Worm (Caenorhabditis elegans): ENCODE data around the gene cogc-4.

cogc-4 gene

ce11 chrII:1372138-1372537, 31.1 kb upstream of the cogc-4 start:
- TF ChIP-seq ham-2 (GFP tag; optimal IDR thresholded peaks at IDR 0.05) (no peak), snpc-4 (tag; optimal IDR thresholded peaks at IDR 0.05) (no peak)

DNA sequence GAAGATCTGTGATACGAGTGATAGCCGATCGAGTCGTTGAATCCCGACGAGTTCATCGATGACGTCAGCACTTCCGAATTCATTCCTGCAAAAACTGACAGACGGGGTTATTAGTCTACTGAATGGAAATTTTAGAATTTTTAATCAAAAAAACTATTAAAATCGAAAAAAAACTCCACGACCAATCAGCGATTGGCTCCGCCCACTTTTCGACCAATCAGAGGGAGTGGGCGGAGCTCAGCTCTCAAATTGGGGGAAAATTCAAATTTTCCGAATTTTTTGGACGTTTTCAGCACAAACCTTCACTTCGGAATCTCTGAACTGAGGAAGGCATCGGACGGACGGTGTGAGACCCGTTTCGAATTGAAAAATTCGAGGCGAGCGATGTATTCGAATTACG, 30.3 kb upstream of the cogc-4 start:
- TF ChIP-seq unc-39 (tag; optimal IDR thresholded peaks at IDR 0.05) (no peak), ces-1 (GFP tag; optimal IDR thresholded peaks at IDR 0.05) (no peak), unc-62 (GFP tag; optimal IDR thresholded peaks at IDR 0.05) (no peak), flh-1 (GFP tag; optimal IDR thresholded peaks at IDR 0.05) (no peak), drap-1 (GFP tag; optimal IDR thresholded peaks at IDR 0.05) (no peak), M03D4.4 (tag; optimal IDR thresholded peaks at IDR 0.05) (no peak), lin-13 (tag; optimal IDR thresholded peaks at IDR 0.05) (no peak), elt-1 (tag; optimal IDR thresholded peaks at IDR 0.05; ENCODE audit: borderline replicate concordance, insufficient read depth) (no peak), ham-2 (GFP tag; optimal IDR thresholded peaks at IDR 0.05) (no peak), lsy-2 (tag; optimal IDR thresholded peaks at IDR 0.05) (no peak), tbx-8 (GFP tag; optimal IDR thresholded peaks at IDR 0.05) (no peak), nhr-12 (tag; optimal IDR thresholded peaks at IDR 0.05) (no peak), ztf-11 (tag; optimal IDR thresholded peaks at IDR 0.05) (no peak), mls-2 (tag; optimal IDR thresholded peaks at IDR 0.05) (no peak), ceh-39 (tag; optimal IDR thresholded peaks at IDR 0.05) (no peak), ceh-43 (GFP tag; optimal IDR thresholded peaks at IDR 0.05) (no peak)

- no peak for TF ChIP-seq mab-5 (tag; optimal IDR thresholded peaks at IDR 0.05)
- no peak for TF ChIP-seq snpc-4 (tag; optimal IDR thresholded peaks at IDR 0.05)
- no peak for TF ChIP-seq nhr-12 (tag; optimal IDR thresholded peaks at IDR 0.05)
- TF ChIP-seq blmp-1 (tag; optimal IDR thresholded peaks at IDR 0.05) = no peak
- no peak for TF ChIP-seq lin-13 (tag; optimal IDR thresholded peaks at IDR 0.05)
- no peak for TF ChIP-seq M03D4.4 (tag; optimal IDR thresholded peaks at IDR 0.05)
- TF ChIP-seq pha-4 (tag; optimal IDR thresholded peaks at IDR 0.05) = no peak
- no peak for TF ChIP-seq drap-1 (GFP tag; optimal IDR thresholded peaks at IDR 0.05)
- no peak for TF ChIP-seq ceh-43 (GFP tag; optimal IDR thresholded peaks at IDR 0.05)
- no peak for TF ChIP-seq cnd-1 (tag; optimal IDR thresholded peaks at IDR 0.05)
Measured at ce11 chrII:1374486-1374885, 28.8 kb upstream of the cogc-4 start.

DNA sequence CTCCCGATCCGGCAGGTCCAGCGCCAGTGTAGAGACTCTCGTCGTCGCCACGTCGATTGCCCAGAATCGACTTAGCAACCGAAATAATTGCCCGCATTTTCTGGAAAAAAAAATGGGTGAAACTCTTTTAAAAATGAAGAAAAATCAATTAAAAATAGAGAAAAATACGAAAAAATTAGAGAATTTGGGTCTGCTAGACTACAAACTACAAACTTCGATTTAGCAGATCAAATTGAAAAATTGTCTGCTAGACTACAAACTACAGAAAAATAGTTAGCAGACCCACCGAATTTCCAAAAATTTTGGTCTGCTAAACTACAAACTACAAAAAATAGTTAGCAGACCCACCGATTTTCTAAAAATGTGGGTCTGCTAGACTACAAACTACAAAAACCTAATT, 28.4 kb upstream of the cogc-4 start, which contains the start of gene rog-1:
TSS of gene rog-1 (minus strand) at position 101 of the 400 bp plus-strand sequence.
- TF ChIP-seq flh-1 (GFP tag; optimal IDR thresholded peaks at IDR 0.05) (no peak), snpc-4 (tag; optimal IDR thresholded peaks at IDR 0.05) (no peak), unc-62 (GFP tag; optimal IDR thresholded peaks at IDR 0.05) (no peak), elt-1 (tag; optimal IDR thresholded peaks at IDR 0.05; ENCODE audit: borderline replicate concordance, insufficient read depth) (no peak), mab-5 (tag; optimal IDR thresholded peaks at IDR 0.05) (no peak), cnd-1 (tag; optimal IDR thresholded peaks at IDR 0.05) (no peak), nhr-12 (tag; optimal IDR thresholded peaks at IDR 0.05) (no peak), M03D4.4 (tag; optimal IDR thresholded peaks at IDR 0.05) (no peak), blmp-1 (tag; optimal IDR thresholded peaks at IDR 0.05) (no peak), nhr-28 (tag; optimal IDR thresholded peaks at IDR 0.05) (no peak), tbx-8 (GFP tag; optimal IDR thresholded peaks at IDR 0.05) (no peak), mep-1 (tag; optimal IDR thresholded peaks at IDR 0.05) (no peak), sptf-1 (tag; optimal IDR thresholded peaks at IDR 0.05) (no peak)

DNA sequence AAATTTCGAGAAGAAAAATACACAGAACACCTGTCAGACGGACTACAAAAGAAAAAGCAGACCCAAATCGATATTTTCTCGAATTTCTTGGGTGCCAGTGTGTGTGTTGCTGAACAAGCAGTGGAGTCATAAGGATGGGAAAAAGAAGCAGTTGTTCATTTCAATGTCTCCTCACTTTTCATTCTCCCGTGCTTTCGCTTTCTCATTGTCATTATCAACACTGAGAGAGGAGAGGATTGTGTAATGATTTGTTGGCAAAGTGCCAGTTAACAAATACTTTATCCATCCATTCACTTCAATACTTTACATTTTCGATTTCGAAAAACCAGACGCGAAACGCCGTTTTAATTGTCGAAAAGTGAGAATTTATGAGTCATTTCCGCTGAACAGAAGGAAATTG, 27.6 kb upstream of the cogc-4 start:
- TF ChIP-seq sem-2 (GFP tag; optimal IDR thresholded peaks at IDR 0.05) (no peak), unc-120 (tag; optimal IDR thresholded peaks at IDR 0.05; ENCODE audit: poor library complexity, severe bottlenecking) (peak; percentile 43), unc-62 (GFP tag; optimal IDR thresholded peaks at IDR 0.05) (peak; percentile 26), hlh-1 (tag; optimal IDR thresholded peaks at IDR 0.05) (peak; percentile 95), ceh-83 (GFP tag; optimal IDR thresholded peaks at IDR 0.05) (no peak)

ce11 chrII:1376795-1377194, 26.4 kb upstream of the cogc-4 start:
- TF ChIP-seq unc-62 (GFP tag; optimal IDR thresholded peaks at IDR 0.05) (no peak), nhr-2 (tag; optimal IDR thresholded peaks at IDR 0.05) (no peak), blmp-1 (tag; optimal IDR thresholded peaks at IDR 0.05) (no peak), ces-1 (GFP tag; optimal IDR thresholded peaks at IDR 0.05) (no peak), lin-32 (GFP tag; optimal IDR thresholded peaks at IDR 0.05) (no peak), unc-120 (tag; optimal IDR thresholded peaks at IDR 0.05; ENCODE audit: poor library complexity, severe bottlenecking) (no peak), lin-13 (tag; optimal IDR thresholded peaks at IDR 0.05) (no peak), mep-1 (tag; optimal IDR thresholded peaks at IDR 0.05) (no peak)
